Worm (Caenorhabditis elegans) whole organism, L2 larva: ENCODE data around the gene zipt-7.2.

Source experiments
- C34F6.9 ChIP-seq: fragments of 150-350 bp; optimal IDR thresholded peaks from 2 replicates; lab custom pipeline; 2014; ENCODE audit warnings: missing biosample characterization, missing genetic modification characterization
- ZK546.5 ChIP-seq: sonication (generic microtip); optimal IDR thresholded peaks from 2 replicates; lab custom pipeline; 2017; ENCODE audit warnings: missing biosample characterization, missing genetic modification characterization
- ama-1 ChIP-seq: fragments of 150-350 bp; optimal IDR thresholded peaks from 2 replicates; lab custom pipeline; 2018; ENCODE audit warnings: inconsistent platforms
- lin-13 ChIP-seq: fragments of 150-350 bp; optimal IDR thresholded peaks from 2 replicates; lab custom pipeline; 2014; ENCODE audit warnings: missing biosample characterization, missing genetic modification reagents, missing genetic modification characterization
- lin-39 ChIP-seq: fragments of 150-350 bp; optimal IDR thresholded peaks from 2 replicates; lab custom pipeline; 2014; ENCODE audit warnings: missing biosample characterization, missing genetic modification reagents, missing genetic modification characterization
- mab-5 ChIP-seq: fragments of 150-350 bp; optimal IDR thresholded peaks from 2 replicates; lab custom pipeline; 2014; ENCODE audit warnings: missing biosample characterization, missing genetic modification characterization
- mbf-1 ChIP-seq: sonication (generic microtip); optimal IDR thresholded peaks from 2 replicates; lab custom pipeline; 2017; ENCODE audit warnings: missing biosample characterization, missing genetic modification characterization
- nhr-12 ChIP-seq: fragments of 150-350 bp; optimal IDR thresholded peaks from 2 replicates; lab custom pipeline; 2014; ENCODE audit warnings: missing biosample characterization, missing genetic modification characterization
- nhr-237 ChIP-seq: fragments of 150-350 bp; optimal IDR thresholded peaks from 2 replicates; lab custom pipeline; 2014; ENCODE audit warnings: missing biosample characterization, missing genetic modification characterization
- nhr-77 ChIP-seq: fragments of 150-350 bp; optimal IDR thresholded peaks from 2 replicates; lab custom pipeline; 2014; ENCODE audit warnings: missing biosample characterization, missing genetic modification characterization
- snpc-4 ChIP-seq: fragments of 150-350 bp; optimal IDR thresholded peaks from 2 replicates; lab custom pipeline; 2014; ENCODE audit warnings: missing biosample characterization, missing genetic modification characterization
- unc-62 ChIP-seq: fragments of 150-350 bp; optimal IDR thresholded peaks from 2 replicates; lab custom pipeline; 2014; ENCODE audit warnings: missing biosample characterization, missing genetic modification reagents, missing genetic modification characterization
- zag-1 ChIP-seq: fragments of 150-350 bp; optimal IDR thresholded peaks from 2 replicates; lab custom pipeline; 2014; ENCODE audit warnings: missing biosample characterization, missing genetic modification characterization

- TF ChIP-seq mab-5 (tag; lab: Kevin White, UChicago) (no peak), C34F6.9 (no peak), snpc-4 (tag; lab: Kevin White, UChicago) (no peak), nhr-12 (tag; lab: Kevin White, UChicago) (no peak), unc-62 (GFP tag; lab: Kevin White, UChicago) (no peak), zag-1 (no peak), ZK546.5 (tag; lab: Kevin White, UChicago) (no peak), nhr-77 (tag; lab: Kevin White, UChicago) (no peak), lin-13 (GFP tag; lab: Kevin White, UChicago) (no peak), ama-1 (lab: Kevin White, UChicago) (no peak), nhr-237 (tag; lab: Kevin White, UChicago) (no peak), lin-39 (tag; lab: Kevin White, UChicago) (no peak), mbf-1 (no peak)
These were observed 16.6 kb downstream of the zipt-7.2 start for ce11 chrX:15491110-15491509.
